Worm (Caenorhabditis elegans): Measurements from ENCODE around the gene R01E6.5.
A peak's percentile ranks its signal among the peaks of the same experiment; 100 is the strongest.

The R01E6.5 gene

ce11 chrX:13528630-13529138, 8.2 kb upstream of the R01E6.5 start, which contains the start of gene F18H3.4:
F18H3.4 (plus strand) TSS chrX:13529088.
- TF ChIP-seq elt-1 (tag; optimal IDR thresholded peaks at IDR 0.05; ENCODE audit: borderline replicate concordance, insufficient read depth) (peak; percentile 4), ham-2 (GFP tag; optimal IDR thresholded peaks at IDR 0.05) (no peak), mab-5 (tag; optimal IDR thresholded peaks at IDR 0.05) (no peak), sem-2 (GFP tag; optimal IDR thresholded peaks at IDR 0.05) (no peak)

DNA sequence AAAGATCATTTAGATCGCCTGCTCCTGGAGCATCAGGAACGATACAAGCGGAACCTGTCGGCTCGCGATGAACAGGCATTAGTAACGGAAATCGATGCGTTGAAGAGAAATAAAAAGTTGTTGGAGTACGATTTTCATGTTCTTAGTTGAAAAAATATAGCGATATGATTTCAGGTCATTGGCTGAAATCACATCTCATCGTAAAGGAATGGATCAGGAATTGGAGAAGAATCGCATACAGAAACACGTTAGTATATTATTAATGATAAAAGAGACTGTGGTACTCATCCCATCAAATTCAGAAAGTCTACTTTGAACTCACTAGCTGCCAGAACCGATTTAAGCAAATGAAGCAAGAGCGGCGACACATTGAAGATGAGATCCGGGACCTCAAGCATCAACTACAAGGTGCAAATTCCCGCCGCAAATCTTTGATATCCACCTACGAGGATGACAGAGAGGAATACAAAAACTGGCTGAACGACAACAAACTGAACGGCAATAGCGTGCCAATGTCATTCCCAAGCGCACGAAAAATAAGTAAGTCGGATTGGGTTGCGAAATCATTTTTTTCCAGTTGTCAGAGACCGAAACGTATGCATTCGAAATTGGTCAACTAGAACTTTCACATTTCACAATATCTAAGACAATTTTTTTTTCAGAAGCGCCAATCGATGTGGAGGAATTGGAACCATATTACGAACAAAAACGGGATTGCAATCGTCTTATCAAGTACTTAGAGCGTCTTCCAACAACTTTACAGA, 6.7 kb upstream of the R01E6.5 start:
- TF ChIP-seq elt-3 (tag; optimal IDR thresholded peaks at IDR 0.05), result no peak
- no peak for TF ChIP-seq drap-1 (GFP tag; optimal IDR thresholded peaks at IDR 0.05)
- TF ChIP-seq mep-1 (tag; optimal IDR thresholded peaks at IDR 0.05), result no peak
- TF ChIP-seq cnd-1 (tag; optimal IDR thresholded peaks at IDR 0.05), result no peak
- TF ChIP-seq nhr-12 (tag; optimal IDR thresholded peaks at IDR 0.05), result no peak
- TF ChIP-seq nhr-2 (tag; optimal IDR thresholded peaks at IDR 0.05), result no peak
- no peak for TF ChIP-seq ceh-83 (GFP tag; optimal IDR thresholded peaks at IDR 0.05)
- no peak for TF ChIP-seq snpc-4 (tag; optimal IDR thresholded peaks at IDR 0.05)
- TF ChIP-seq lin-13 (tag; optimal IDR thresholded peaks at IDR 0.05), result no peak
- TF ChIP-seq ztf-11 (tag; optimal IDR thresholded peaks at IDR 0.05), result no peak
- no peak for TF ChIP-seq unc-120 (tag; optimal IDR thresholded peaks at IDR 0.05; ENCODE audit: poor library complexity, severe bottlenecking)

DNA sequence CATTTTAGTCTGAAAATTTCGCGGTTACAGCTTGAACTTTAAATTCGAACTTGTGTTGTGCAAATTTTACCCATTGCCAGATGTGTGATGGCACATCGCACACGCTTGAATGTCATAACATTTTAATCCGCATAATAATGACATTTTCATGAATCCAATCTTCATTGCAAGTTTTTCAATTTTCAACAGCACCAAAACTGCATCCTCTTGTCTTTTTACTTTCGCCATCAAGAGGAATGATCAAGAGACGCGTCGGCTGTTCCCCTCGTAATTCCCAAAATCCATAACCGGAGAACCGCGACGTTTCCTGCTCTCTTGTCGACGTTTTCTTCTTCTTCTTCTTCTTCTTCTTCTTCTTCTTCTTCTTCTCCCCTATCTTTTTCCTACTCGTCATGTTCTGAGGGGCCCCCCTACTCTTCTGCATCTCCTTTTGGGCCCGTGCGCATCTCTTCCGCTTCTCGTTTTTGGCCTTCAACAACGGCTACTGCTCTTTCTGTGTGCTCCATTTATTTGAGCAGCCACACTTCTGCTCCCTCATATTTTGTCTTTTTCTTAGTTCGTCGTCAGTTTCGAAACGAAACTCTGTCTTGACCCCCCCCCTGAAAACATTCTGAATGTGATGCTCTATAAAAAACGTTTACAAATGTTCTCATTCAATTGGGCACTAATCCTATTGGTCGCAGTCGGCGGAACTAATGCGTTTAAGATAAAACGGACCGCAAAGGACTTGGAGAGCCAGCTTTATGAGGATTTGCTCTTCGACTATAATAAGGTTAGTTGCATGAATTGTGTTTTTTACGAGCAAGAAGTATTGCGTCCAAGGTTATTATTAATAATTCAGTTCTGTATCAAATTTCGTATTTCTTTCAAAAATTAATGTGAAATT, 4.2 kb upstream of the R01E6.5 start, which contains the start of gene acr-12:
acr-12 (plus strand) TSS at position 430 of the 886 bp plus-strand sequence.
- TF ChIP-seq mls-2 (tag; optimal IDR thresholded peaks at IDR 0.05), result peak; percentile 27
- TF ChIP-seq lsy-2 (tag; optimal IDR thresholded peaks at IDR 0.05), result no peak
- peak; percentile 97 for TF ChIP-seq ces-1 (GFP tag; optimal IDR thresholded peaks at IDR 0.05)

DNA sequence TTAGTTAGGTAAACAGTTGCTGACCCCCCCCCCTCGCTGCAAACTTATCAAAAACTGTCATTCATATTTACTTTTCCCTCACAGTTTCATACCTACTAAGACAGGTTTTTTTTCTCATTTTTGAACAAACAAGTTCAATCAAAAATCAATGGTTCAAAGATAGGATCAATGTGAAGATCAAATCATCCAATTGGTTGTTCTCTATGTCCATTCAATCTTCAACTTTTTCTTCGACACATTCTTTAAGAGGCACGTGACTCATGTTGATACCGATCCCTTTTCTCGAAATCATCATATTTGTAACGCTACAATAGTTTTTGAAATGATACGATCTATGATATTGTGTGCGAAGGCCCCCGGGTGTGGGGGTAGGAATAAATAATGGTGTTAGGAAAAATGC, 2.8 kb downstream of the R01E6.5 start:
- no peak for TF ChIP-seq lin-13 (tag; optimal IDR thresholded peaks at IDR 0.05)
- TF ChIP-seq cnd-1 (tag; optimal IDR thresholded peaks at IDR 0.05), result no peak
- TF ChIP-seq sem-2 (GFP tag; optimal IDR thresholded peaks at IDR 0.05), result no peak
- no peak for TF ChIP-seq elt-1 (tag; optimal IDR thresholded peaks at IDR 0.05; ENCODE audit: borderline replicate concordance, insufficient read depth)
- TF ChIP-seq hlh-1 (tag; optimal IDR thresholded peaks at IDR 0.05), result no peak
- TF ChIP-seq mls-2 (tag; optimal IDR thresholded peaks at IDR 0.05), result no peak
- TF ChIP-seq ceh-43 (GFP tag; optimal IDR thresholded peaks at IDR 0.05), result no peak
- no peak for TF ChIP-seq drap-1 (GFP tag; optimal IDR thresholded peaks at IDR 0.05)
- no peak for TF ChIP-seq nhr-28 (tag; optimal IDR thresholded peaks at IDR 0.05)
- TF ChIP-seq nhr-237 (tag; optimal IDR thresholded peaks at IDR 0.05), result no peak
- TF ChIP-seq lin-32 (GFP tag; optimal IDR thresholded peaks at IDR 0.05), result no peak
- TF ChIP-seq snpc-4 (tag; optimal IDR thresholded peaks at IDR 0.05), result no peak
- no peak for TF ChIP-seq sptf-1 (tag; optimal IDR thresholded peaks at IDR 0.05)
- no peak for TF ChIP-seq zip-8 (tag; optimal IDR thresholded peaks at IDR 0.05)
- no peak for TF ChIP-seq bed-3 (GFP tag; optimal IDR thresholded peaks at IDR 0.05)
- no peak for TF ChIP-seq elt-3 (tag; optimal IDR thresholded peaks at IDR 0.05)

DNA sequence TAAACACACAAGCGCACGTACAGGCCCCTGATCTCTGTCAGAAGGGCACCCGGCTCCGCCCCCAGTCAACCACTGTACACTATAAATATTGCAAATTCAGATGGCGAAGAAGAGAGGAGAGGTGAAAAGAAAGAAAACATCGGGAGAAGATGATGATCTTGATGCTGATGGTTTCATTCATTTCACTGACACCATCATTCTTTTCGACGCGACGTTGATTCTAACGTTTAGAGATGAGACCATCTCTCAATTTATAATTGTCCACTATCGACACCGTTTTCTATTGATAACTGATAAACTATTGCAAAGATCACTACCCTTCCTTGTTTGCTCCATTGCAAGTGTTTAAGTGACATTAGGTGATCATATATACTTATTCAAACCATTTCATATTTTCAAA, 4.5 kb downstream of the R01E6.5 start:
- TF ChIP-seq ztf-11 (tag; optimal IDR thresholded peaks at IDR 0.05) (no peak), lsy-2 (tag; optimal IDR thresholded peaks at IDR 0.05) (no peak), unc-120 (tag; optimal IDR thresholded peaks at IDR 0.05; ENCODE audit: poor library complexity, severe bottlenecking) (no peak), mep-1 (tag; optimal IDR thresholded peaks at IDR 0.05) (no peak), bed-3 (GFP tag; optimal IDR thresholded peaks at IDR 0.05) (no peak), sptf-1 (tag; optimal IDR thresholded peaks at IDR 0.05) (no peak), snpc-4 (tag; optimal IDR thresholded peaks at IDR 0.05) (no peak), cnd-1 (tag; optimal IDR thresholded peaks at IDR 0.05) (no peak), mls-2 (tag; optimal IDR thresholded peaks at IDR 0.05) (no peak), tbx-8 (GFP tag; optimal IDR thresholded peaks at IDR 0.05) (no peak), ceh-83 (GFP tag; optimal IDR thresholded peaks at IDR 0.05) (no peak), drap-1 (GFP tag; optimal IDR thresholded peaks at IDR 0.05) (no peak), nhr-237 (tag; optimal IDR thresholded peaks at IDR 0.05) (no peak), nhr-12 (tag; optimal IDR thresholded peaks at IDR 0.05) (no peak), ces-1 (GFP tag; optimal IDR thresholded peaks at IDR 0.05) (no peak)

All from whole organism, mixed stage, embryonic.